Fruit fly (Drosophila melanogaster): ENCODE results near the gene CG15333.

dm6 chrX:8021245-8021644 lies at the start of gene CG15333:
- TF ChIP-seq CG9948 (tag; optimal IDR thresholded peaks at IDR 0.05) = no peak
- TF ChIP-seq CG32121 (GFP tag; IDR thresholded peaks at IDR 0.05) = no peak
- no peak for TF ChIP-seq CG12605 (GFP tag; IDR thresholded peaks at IDR 0.05)
- no peak for TF ChIP-seq D1 (tag; optimal IDR thresholded peaks at IDR 0.05)
- no peak for TF ChIP-seq CG8159 (tag; optimal IDR thresholded peaks at IDR 0.05)
- TF ChIP-seq CG17806 (tag; optimal IDR thresholded peaks at IDR 0.05) = no peak
- no peak for TF ChIP-seq CG14655 (GFP tag; optimal IDR thresholded peaks at IDR 0.05)
- no peak for TF ChIP-seq gl (tag; optimal IDR thresholded peaks at IDR 0.05)
- TF ChIP-seq CG15710 (tag; optimal IDR thresholded peaks at IDR 0.05) = no peak

All from whole organism, pupa.